Worm (Caenorhabditis elegans) whole organism, L2 larva: Measurements from ENCODE around the gene C04E7.1.

Source experiments
- ama-1 ChIP-seq: fragments of 150-350 bp; optimal IDR thresholded peaks from 2 replicates; lab custom pipeline; 2018; ENCODE audit warnings: inconsistent platforms
- lin-13 ChIP-seq: fragments of 150-350 bp; optimal IDR thresholded peaks from 2 replicates; lab custom pipeline; 2014; ENCODE audit warnings: missing biosample characterization, missing genetic modification reagents, missing genetic modification characterization

DNA sequence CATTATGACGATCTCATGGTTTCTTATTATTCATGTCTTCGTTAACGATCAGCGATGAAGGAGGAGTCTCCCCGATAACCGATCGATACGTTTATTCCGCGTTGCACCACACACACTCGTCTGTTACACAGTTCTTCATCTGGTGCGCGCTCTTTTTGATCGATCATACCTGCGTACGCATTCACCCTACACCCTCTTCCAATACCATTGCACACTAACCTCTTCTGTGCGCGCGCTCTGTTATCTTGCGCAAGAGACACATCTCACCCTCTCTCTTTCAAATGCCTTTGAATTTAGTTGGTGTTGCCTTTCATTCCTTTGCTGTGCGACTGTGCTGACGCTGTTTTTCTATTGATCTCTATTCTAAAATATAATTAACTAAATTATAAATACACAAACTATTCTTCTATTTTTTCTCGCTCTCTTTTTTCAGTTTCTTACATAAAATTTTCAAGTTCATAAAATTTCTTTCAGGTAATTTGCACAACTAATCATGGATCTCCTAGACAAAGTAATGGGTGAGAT is 13.9 kb downstream of the C04E7.1 start, which contains the start of gene nrde-3:
- no peak for TF ChIP-seq lin-13
- TF ChIP-seq ama-1, result no peak
